Worm (Caenorhabditis elegans) whole organism, L3 larva: Measurements from ENCODE around the gene C09F12.2.

Source experiments
- R02D3.7 ChIP-seq: fragments of 150-350 bp; optimal IDR thresholded peaks from 2 replicates; lab custom pipeline; 2014; ENCODE audit warnings: missing biosample characterization, missing genetic modification characterization
- ZK546.5 ChIP-seq: sonication (generic microtip); optimal IDR thresholded peaks from 2 replicates; lab custom pipeline; 2017; ENCODE audit warnings: missing biosample characterization, missing genetic modification characterization
- aly-2 ChIP-seq: fragments of 150-350 bp; optimal IDR thresholded peaks from 2 replicates; lab custom pipeline; 2014; ENCODE audit warnings: missing biosample characterization, missing genetic modification characterization
- ama-1 ChIP-seq: fragments of 150-350 bp; optimal IDR thresholded peaks from 2 replicates; lab custom pipeline; 2018
- ceh-16 ChIP-seq: sonication (generic microtip); optimal IDR thresholded peaks from 2 replicates; lab custom pipeline; 2017; ENCODE audit warnings: missing biosample characterization, missing genetic modification characterization
- ceh-28 ChIP-seq: fragments of 150-350 bp; optimal IDR thresholded peaks from 2 replicates; lab custom pipeline; 2014; ENCODE audit warnings: missing biosample characterization, missing genetic modification reagents, missing genetic modification characterization
- ceh-82 ChIP-seq: fragments of 150-350 bp; optimal IDR thresholded peaks from 2 replicates; lab custom pipeline; 2014; ENCODE audit warnings: missing biosample characterization, missing genetic modification characterization
- ceh-9 ChIP-seq: sonication (generic microtip); optimal IDR thresholded peaks from 2 replicates; lab custom pipeline; 2018; ENCODE audit warnings: missing biosample characterization, missing genetic modification characterization
- daf-12 ChIP-seq: fragments of 150-350 bp; optimal IDR thresholded peaks from 2 replicates; lab custom pipeline; 2014; ENCODE audit warnings: missing biosample characterization, missing genetic modification reagents, missing genetic modification characterization
- egl-27 ChIP-seq: sonication (generic microtip); optimal IDR thresholded peaks from 4 replicates; lab custom pipeline; 2017; ENCODE audit warnings: missing biosample characterization, missing genetic modification reagents, missing genetic modification characterization
- egl-5 ChIP-seq: fragments of 150-350 bp; optimal IDR thresholded peaks from 2 replicates; lab custom pipeline; 2017; ENCODE audit warnings: missing biosample characterization, missing genetic modification reagents, missing genetic modification characterization, inconsistent platforms
- elt-1 ChIP-seq: fragments of 150-350 bp; optimal IDR thresholded peaks from 2 replicates; lab custom pipeline; 2014; ENCODE audit warnings: missing biosample characterization, missing genetic modification characterization
- elt-2 ChIP-seq: sonication (generic microtip); optimal IDR thresholded peaks from 2 replicates; lab custom pipeline; 2016; ENCODE audit warnings: missing genetic modification reagents, mild to moderate bottlenecking, missing genetic modification characterization, missing compliant biosample characterization
- elt-3 ChIP-seq, 3 experiments: fragments of 150-350 bp in 1 of 3; sonication (generic microtip) in 2 of 3; optimal IDR thresholded peaks; 2 replicates in 2 of 3; 4 replicates in 1 of 3; lab custom pipeline; 2014 to 2017; ENCODE audit warnings: missing biosample characterization in 3 of 3, missing genetic modification characterization in 3 of 3
- eor-1 ChIP-seq, 2 experiments: fragments of 150-350 bp; optimal IDR thresholded peaks; 2 replicates each; lab custom pipeline; 2014 to 2018; ENCODE audit warnings: missing biosample characterization in 2 of 2, missing genetic modification characterization in 2 of 2
- fkh-10 ChIP-seq: sonication (generic microtip); optimal IDR thresholded peaks from 2 replicates; lab custom pipeline; 2017; ENCODE audit warnings: missing biosample characterization, missing genetic modification reagents, missing genetic modification characterization
- fkh-2 ChIP-seq: fragments of 150-350 bp; optimal IDR thresholded peaks from 2 replicates; lab custom pipeline; 2014; ENCODE audit warnings: missing biosample characterization, missing genetic modification reagents, missing genetic modification characterization
- fos-1 ChIP-seq: fragments of 150-350 bp; optimal IDR thresholded peaks from 2 replicates; lab custom pipeline; 2014; ENCODE audit warnings: missing biosample characterization, missing genetic modification characterization
- hmg-11 ChIP-seq: sonication (generic microtip); optimal IDR thresholded peaks from 2 replicates; lab custom pipeline; 2016; ENCODE audit warnings: missing genetic modification characterization, missing compliant biosample characterization
- jun-1 ChIP-seq: fragments of 150-350 bp; optimal IDR thresholded peaks from 2 replicates; lab custom pipeline; 2014; ENCODE audit warnings: missing biosample characterization, missing genetic modification reagents, missing genetic modification characterization
- lin-15B ChIP-seq: fragments of 150-350 bp; optimal IDR thresholded peaks from 2 replicates; lab custom pipeline; 2014; ENCODE audit warnings: missing biosample characterization, missing genetic modification characterization
- lin-39 ChIP-seq: fragments of 150-350 bp; optimal IDR thresholded peaks from 2 replicates; lab custom pipeline; 2018; ENCODE audit warnings: missing biosample characterization, missing genetic modification reagents, missing genetic modification characterization
- lsy-12 ChIP-seq: sonication (generic microtip); optimal IDR thresholded peaks from 2 replicates; lab custom pipeline; 2016; ENCODE audit warnings: mild to moderate bottlenecking, missing genetic modification characterization, missing compliant biosample characterization
- mdl-1 ChIP-seq: fragments of 150-350 bp; optimal IDR thresholded peaks from 2 replicates; lab custom pipeline; 2014; ENCODE audit warnings: missing biosample characterization, missing genetic modification characterization
- mml-1 ChIP-seq: fragments of 150-350 bp; sonication (generic microtip); optimal IDR thresholded peaks from 3 replicates; lab custom pipeline; 2014; ENCODE audit warnings: missing biosample characterization, missing genetic modification characterization
- nfya-1 ChIP-seq: sonication (generic microtip); optimal IDR thresholded peaks from 2 replicates; lab custom pipeline; 2017; ENCODE audit warnings: missing genetic modification characterization, mild to moderate bottlenecking, missing compliant biosample characterization, antibody characterized with exemption, moderate library complexity; ENCODE audit not compliant: insufficient read depth
- nhr-11 ChIP-seq: fragments of 150-350 bp; optimal IDR thresholded peaks from 2 replicates; lab custom pipeline; 2014; ENCODE audit warnings: missing biosample characterization, missing genetic modification characterization
- nhr-12 ChIP-seq: fragments of 150-350 bp; optimal IDR thresholded peaks from 2 replicates; lab custom pipeline; 2014; ENCODE audit warnings: missing biosample characterization, missing genetic modification characterization
- nhr-23 ChIP-seq: fragments of 150-350 bp; optimal IDR thresholded peaks from 2 replicates; lab custom pipeline; 2014; ENCODE audit warnings: missing biosample characterization, missing genetic modification reagents, missing genetic modification characterization
- nhr-237 ChIP-seq: fragments of 150-350 bp; optimal IDR thresholded peaks from 2 replicates; lab custom pipeline; 2014; ENCODE audit warnings: missing biosample characterization, missing genetic modification characterization
- nhr-25 ChIP-seq: sonication (generic microtip); optimal IDR thresholded peaks from 2 replicates; lab custom pipeline; 2017; ENCODE audit warnings: missing biosample characterization, missing genetic modification characterization
- nhr-28 ChIP-seq: fragments of 150-350 bp; optimal IDR thresholded peaks from 2 replicates; lab custom pipeline; 2014; ENCODE audit warnings: missing biosample characterization, missing genetic modification characterization
- nhr-43 ChIP-seq: sonication (generic microtip); optimal IDR thresholded peaks from 2 replicates; lab custom pipeline; 2016; ENCODE audit warnings: mild to moderate bottlenecking, missing genetic modification characterization, missing compliant biosample characterization; ENCODE audit not compliant: poor library complexity, severe bottlenecking
- nhr-67 ChIP-seq: fragments of 150-350 bp; optimal IDR thresholded peaks from 2 replicates; lab custom pipeline; 2014; ENCODE audit warnings: missing biosample characterization, missing genetic modification characterization
- nhr-76 ChIP-seq: fragments of 150-350 bp; sonication (generic microtip); optimal IDR thresholded peaks from 5 replicates; lab custom pipeline; 2014; ENCODE audit warnings: missing biosample characterization, missing genetic modification characterization
- nhr-77 ChIP-seq: fragments of 150-350 bp; optimal IDR thresholded peaks from 2 replicates; lab custom pipeline; 2014; ENCODE audit warnings: missing biosample characterization, missing genetic modification characterization
- pha-4 ChIP-seq: fragments of 150-350 bp; optimal IDR thresholded peaks from 2 replicates; lab custom pipeline; 2014; ENCODE audit warnings: missing biosample characterization, missing genetic modification reagents, missing genetic modification characterization
- pqm-1 ChIP-seq: fragments of 150-350 bp; optimal IDR thresholded peaks from 2 replicates; lab custom pipeline; 2017; ENCODE audit warnings: missing biosample characterization, missing genetic modification characterization, inconsistent platforms
- sea-2 ChIP-seq: fragments of 150-350 bp; sonication (generic microtip); optimal IDR thresholded peaks from 4 replicates; lab custom pipeline; 2014; ENCODE audit warnings: missing biosample characterization, missing genetic modification reagents, missing genetic modification characterization
- skn-1 ChIP-seq: fragments of 150-350 bp; optimal IDR thresholded peaks from 2 replicates; lab custom pipeline; 2014; ENCODE audit warnings: missing biosample characterization, missing genetic modification characterization
- snpc-4 ChIP-seq: fragments of 150-350 bp; optimal IDR thresholded peaks from 2 replicates; lab custom pipeline; 2014; ENCODE audit warnings: missing biosample characterization, missing genetic modification characterization
- tbx-2 ChIP-seq: sonication (generic microtip); optimal IDR thresholded peaks from 2 replicates; lab custom pipeline; 2016; ENCODE audit warnings: mild to moderate bottlenecking, missing genetic modification characterization, missing compliant biosample characterization
- unc-39 ChIP-seq: sonication (generic microtip); optimal IDR thresholded peaks from 4 replicates; lab custom pipeline; 2017; ENCODE audit warnings: missing biosample characterization, missing genetic modification characterization
- unc-62 ChIP-seq: fragments of 150-350 bp; sonication (generic microtip); optimal IDR thresholded peaks from 4 replicates; lab custom pipeline; 2014; ENCODE audit warnings: missing biosample characterization, missing genetic modification reagents, missing genetic modification characterization
- zag-1 ChIP-seq: fragments of 150-350 bp; optimal IDR thresholded peaks from 2 replicates; lab custom pipeline; 2014; ENCODE audit warnings: missing biosample characterization, missing genetic modification characterization
- ztf-11 ChIP-seq: fragments of 150-350 bp; optimal IDR thresholded peaks from 2 replicates; lab custom pipeline; 2014; ENCODE audit warnings: missing biosample characterization, missing genetic modification characterization
- ztf-4 ChIP-seq: fragments of 150-350 bp; optimal IDR thresholded peaks from 2 replicates; lab custom pipeline; 2014; ENCODE audit warnings: missing biosample characterization, missing genetic modification characterization

Gene C09F12.2

DNA sequence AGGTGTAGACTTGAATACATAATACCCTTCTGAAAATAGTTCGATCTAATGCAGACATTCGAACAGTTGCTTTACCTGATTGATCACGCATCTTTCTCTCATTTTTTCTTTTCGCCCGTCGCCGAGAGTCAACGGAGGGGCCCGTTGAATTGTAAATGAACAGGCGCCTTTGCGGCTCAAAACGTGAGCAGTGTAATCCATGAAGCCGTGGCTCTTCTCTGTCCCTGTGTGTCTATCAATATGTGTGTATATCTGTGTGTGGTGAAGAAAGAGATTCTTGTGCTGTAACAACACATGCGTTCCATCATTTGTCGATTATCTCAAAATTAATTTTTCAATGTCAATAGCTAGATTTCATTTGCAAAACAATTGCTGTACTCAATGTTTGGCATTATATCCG lies 18.2 kb upstream of the C09F12.2 start:
- TF ChIP-seq lin-39 (tag; lab: Kevin White, UChicago) (peak; percentile 40), egl-5 (tag; lab: Kevin White, UChicago) (peak; percentile 26), nhr-11 (tag; lab: Kevin White, UChicago) (no peak), ama-1 (lab: Kevin White, UChicago) (peak; percentile 3), hmg-11 (tag; lab: Kevin White, UChicago) (no peak), nfya-1 (tag; lab: Kevin White, UChicago) (peak; percentile 23)

- TF ChIP-seq nhr-67 (tag; lab: Kevin White, UChicago) (no peak), nhr-76 (tag; lab: Kevin White, UChicago) (no peak), ztf-4 (no peak), skn-1 (tag; lab: Kevin White, UChicago) (peak; percentile 54), nhr-23 (tag; lab: Kevin White, UChicago) (peak; percentile 83), fkh-10 (GFP tag; lab: Kevin White, UChicago) (no peak), lsy-12 (tag; lab: Kevin White, UChicago) (no peak), nhr-12 (tag; lab: Kevin White, UChicago) (no peak), aly-2 (tag; lab: Kevin White, UChicago) (no peak), mdl-1 (tag; lab: Kevin White, UChicago) (no peak), elt-2 (tag; lab: Kevin White, UChicago) (peak; percentile 91), ceh-16 (tag; lab: Kevin White, UChicago) (no peak), ceh-82 (tag; lab: Kevin White, UChicago) (no peak), snpc-4 (tag; lab: Kevin White, UChicago) (no peak), elt-3 (tag; optimal IDR thresholded peaks at IDR 0.05; lab: Kevin White, UChicago) (peak in 1 of 3 experiments; percentile 7), ceh-9 (tag; lab: Kevin White, UChicago) (no peak), nhr-237 (no peak), nhr-11 (tag; lab: Kevin White, UChicago) (no peak), eor-1 (tag; optimal IDR thresholded peaks at IDR 0.05; lab: Kevin White, UChicago) (no peak), tbx-2 (tag; lab: Kevin White, UChicago) (peak; percentile 15), nfya-1 (tag; lab: Kevin White, UChicago) (no peak), egl-5 (tag; lab: Kevin White, UChicago) (no peak), ztf-11 (tag; lab: Kevin White, UChicago) (no peak), fkh-2 (tag; lab: Kevin White, UChicago) (no peak), ceh-28 (tag; lab: Kevin White, UChicago) (peak; percentile 50), nhr-28 (tag; lab: Kevin White, UChicago) (no peak), pqm-1 (tag; lab: Kevin White, UChicago) (peak; percentile 48), ama-1 (lab: Kevin White, UChicago) (peak; percentile 61), pha-4 (tag; lab: Kevin White, UChicago) (peak; percentile 40), egl-27 (tag; lab: Kevin White, UChicago) (no peak), nhr-77 (tag; lab: Kevin White, UChicago) (no peak), hmg-11 (tag; lab: Kevin White, UChicago) (peak; percentile 23), fos-1 (no peak), unc-39 (no peak), nhr-43 (peak; percentile 36), unc-62 (GFP tag; lab: Kevin White, UChicago) (no peak), jun-1 (tag; lab: Kevin White, UChicago) (no peak), lin-39 (tag; lab: Kevin White, UChicago) (no peak), nhr-25 (tag; lab: Kevin White, UChicago) (peak; percentile 19), lin-15B (tag; lab: Kevin White, UChicago) (no peak), ZK546.5 (no peak), elt-1 (tag; lab: Kevin White, UChicago) (no peak), R02D3.7 (no peak), mml-1 (no peak), zag-1 (tag; lab: Kevin White, UChicago) (no peak), daf-12 (tag; lab: Kevin White, UChicago) (no peak), sea-2 (no peak)
Observed at ce11 chrX:11036114-11037087, 17.3 kb upstream of the C09F12.2 start.
